Worm (Caenorhabditis elegans): ENCODE data around the gene acp-2.

The acp-2 gene

ce11 chrII:8456681-8457389 is 25.0 kb upstream of the acp-2 start (continued):
- TF ChIP-seq D2030.7 (GFP tag; IDR thresholded peaks at IDR 0.05) (peak; percentile 24; the same call in 1 of the 2 replicates), madf-8 (GFP tag; conservative IDR thresholded peaks at IDR 0.05) (peak; percentile 85), xnd-1 (tag; optimal IDR thresholded peaks at IDR 0.05) (peak; percentile 81), B0035.1 (tag; optimal IDR thresholded peaks at IDR 0.05) (no peak), dpl-1 (GFP tag; optimal IDR thresholded peaks at IDR 0.05) (peak; percentile 76), snpc-3.4 (tag; optimal IDR thresholded peaks at IDR 0.05) (peak; percentile 74), unc-62 (GFP tag; optimal IDR thresholded peaks at IDR 0.05) (no peak), ceh-91 (GFP tag; IDR thresholded peaks at IDR 0.05) (peak; percentile 81), nfya-2 (GFP tag; IDR thresholded peaks at IDR 0.05) (no peak), Y67H2A.10 (GFP tag; conservative IDR thresholded peaks at IDR 0.05) (no peak), lin-40 (tag; optimal IDR thresholded peaks at IDR 0.05) (no peak), F57C9.4 (tag; optimal IDR thresholded peaks at IDR 0.05) (no peak), mxl-1 (tag; optimal IDR thresholded peaks at IDR 0.05) (no peak), tbx-9 (tag; optimal IDR thresholded peaks at IDR 0.05; ENCODE audit: borderline replicate concordance) (no peak), hsf-1 (GFP tag; IDR thresholded peaks at IDR 0.05) (peak; percentile 74), ceh-40 (GFP tag; IDR thresholded peaks at IDR 0.05) (no peak), repo-1 (tag; optimal IDR thresholded peaks at IDR 0.05) (no peak), madf-10 (tag; optimal IDR thresholded peaks at IDR 0.05) (no peak), somi-1 (GFP tag; optimal IDR thresholded peaks at IDR 0.05) (no peak), aptf-3 (GFP tag; IDR thresholded peaks at IDR 0.05) (no peak), attf-6 (GFP tag; IDR thresholded peaks at IDR 0.05) (no peak), bed-1 (GFP tag; IDR thresholded peaks at IDR 0.05) (no peak), dpff-1 (tag; optimal IDR thresholded peaks at IDR 0.05) (no peak), C06A6.2 (GFP tag; conservative IDR thresholded peaks at IDR 0.05) (no peak), lsl-1 (GFP tag; optimal IDR thresholded peaks at IDR 0.05) (peak; percentile 81), madf-6 (GFP tag; IDR thresholded peaks at IDR 0.05) (peak; percentile 94), tlf-1 (GFP tag; optimal IDR thresholded peaks at IDR 0.05) (peak; percentile 48), snpc-1.3 (tag; optimal IDR thresholded peaks at IDR 0.05; ENCODE audit: insufficient read depth) (no peak), F33H1.4 (GFP tag; IDR thresholded peaks at IDR 0.05) (peak; percentile 84), ccch-3 (GFP tag; optimal IDR thresholded peaks at IDR 0.05) (no peak), ztf-26 (tag; optimal IDR thresholded peaks at IDR 0.05) (no peak), F39B2.1 (GFP tag; IDR thresholded peaks at IDR 0.05) (no peak), atf-7 (tag; optimal IDR thresholded peaks at IDR 0.05) (no peak)

ce11 chrII:8456094-8456493 is 24.2 kb upstream of the acp-2 start, which contains the start of gene F22B5.6:
F22B5.6 (minus strand) TSS chrII:8456194.
- TF ChIP-seq dox-1 (GFP tag; IDR thresholded peaks at IDR 0.05) = no peak
- no peak for TF ChIP-seq xnd-1 (tag; optimal IDR thresholded peaks at IDR 0.05)
- no peak for TF ChIP-seq lin-54 (GFP tag; optimal IDR thresholded peaks at IDR 0.05)
- no peak for TF ChIP-seq egrh-3 (GFP tag; IDR thresholded peaks at IDR 0.05)
- TF ChIP-seq ztf-28 (GFP tag; IDR thresholded peaks at IDR 0.05) = no peak
- no peak for TF ChIP-seq bed-2 (GFP tag; IDR thresholded peaks at IDR 0.05)
- no peak for TF ChIP-seq F22D6.2 (tag; optimal IDR thresholded peaks at IDR 0.05)
- no peak for TF ChIP-seq lin-26 (GFP tag; IDR thresholded peaks at IDR 0.05)
